Worm (Caenorhabditis elegans) whole organism, young adult: ENCODE data around the gene T10F2.2.

Experiments
- F23B12.7 ChIP-seq: sonication (generic microtip); optimal IDR thresholded peaks from 2 replicates; lab custom pipeline; 2017; ENCODE audit warnings: missing genetic modification characterization, mild to moderate bottlenecking, missing compliant biosample characterization, antibody characterized with exemption, moderate library complexity; ENCODE audit not compliant: insufficient read depth
- hlh-12 ChIP-seq: sonication (generic microtip); optimal IDR thresholded peaks from 2 replicates; lab custom pipeline; 2016; ENCODE audit warnings: missing genetic modification characterization, missing compliant biosample characterization
- hlh-26 ChIP-seq: fragments of 200-800 bp; sonication (Bioruptor generic); conservative IDR thresholded peaks from 2 replicates; pipeline ENCODE4 v1.3.6; 2022; ENCODE audit warnings: missing genetic modification reagents, missing genetic modification characterization, missing compliant biosample characterization
- hrde-1 ChIP-seq: sonication (generic microtip); optimal IDR thresholded peaks from 2 replicates; lab custom pipeline; 2016; ENCODE audit warnings: missing genetic modification characterization, mild to moderate bottlenecking, missing compliant biosample characterization, moderate library complexity, missing genotype, missing genetic modification reagents, borderline replicate concordance
- lsl-1 ChIP-seq: fragments of 200-800 bp; sonication (Bioruptor generic); optimal IDR thresholded peaks from 2 replicates; lab custom pipeline; 2018; ENCODE audit warnings: mild to moderate bottlenecking, missing genetic modification characterization, moderate library complexity, missing compliant biosample characterization
- nhr-80 ChIP-seq: sonication (generic microtip); optimal IDR thresholded peaks from 2 replicates; lab custom pipeline; 2016; ENCODE audit warnings: missing genetic modification characterization, missing compliant biosample characterization

DNA sequence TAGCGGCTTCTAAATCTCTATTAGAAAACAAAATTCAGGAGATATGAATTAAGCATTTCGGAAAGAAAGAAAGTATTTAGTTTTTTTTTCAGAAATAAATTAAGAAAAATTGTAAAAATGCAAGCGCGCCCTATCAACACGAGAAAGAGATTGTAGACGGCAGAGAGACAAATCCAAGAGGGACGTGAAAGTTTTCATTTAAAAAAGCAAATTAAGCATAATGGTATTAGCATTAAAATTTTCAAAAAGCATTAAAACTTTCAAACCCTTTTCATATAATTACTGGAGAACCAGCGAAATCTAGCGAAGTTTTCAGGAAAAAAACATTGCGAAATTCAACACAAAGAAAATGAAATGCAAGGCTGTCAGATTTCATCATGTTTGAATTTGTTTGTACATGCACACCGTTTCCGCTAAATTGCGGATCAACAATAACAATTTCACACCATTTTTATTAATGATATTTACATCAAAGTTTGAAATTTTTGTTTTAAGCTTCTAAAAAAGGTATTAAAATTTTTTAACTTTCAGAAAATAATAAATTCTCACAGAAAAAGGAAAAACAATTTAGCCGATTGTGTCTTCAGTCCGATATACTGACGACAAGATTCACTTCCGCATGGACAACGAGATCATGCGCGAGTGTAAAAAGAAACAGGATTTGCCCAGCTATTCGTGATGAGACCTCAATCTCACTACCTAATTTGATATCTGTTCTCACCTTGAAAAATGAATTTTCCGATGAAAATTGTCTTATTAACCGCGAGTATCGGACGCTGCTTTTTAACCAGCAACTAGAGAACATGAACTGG is 2.1 kb downstream of the T10F2.2 start, which contains the start of gene gars-1:
- TF ChIP-seq nhr-80 (tag; lab: Kevin White, UChicago) (no peak), hlh-12 (tag; lab: Kevin White, UChicago) (no peak), hrde-1 (tag; lab: Kevin White, UChicago) (no peak), hlh-26 (no peak), lsl-1 (GFP tag; lab: Kevin White, UChicago) (no peak), F23B12.7 (no peak)
